Fruit fly (Drosophila melanogaster): ENCODE data around the gene smog.

The smog gene

dm6 chr2L:4821319-4821717 lies 31.3 kb upstream of the smog start (continued):
- no peak for TF ChIP-seq Usf (GFP tag; optimal IDR thresholded peaks at IDR 0.05)
- no peak for TF ChIP-seq usp (GFP tag; optimal IDR thresholded peaks at IDR 0.05)
- peak; percentile 82 for TF ChIP-seq gem (tag; optimal IDR thresholded peaks at IDR 0.05)
- TF ChIP-seq Hr39 (optimal IDR thresholded peaks at IDR 0.05) = no peak
- TF ChIP-seq stc (GFP tag; IDR thresholded peaks at IDR 0.05) = peak; percentile 42
- TF ChIP-seq CG30020 (tag; optimal IDR thresholded peaks at IDR 0.05) = peak; percentile 30
- no peak for TF ChIP-seq Bgb (GFP tag; IDR thresholded peaks at IDR 0.05; ENCODE audit: partially characterized antibody)
- peak; percentile 3 for TF ChIP-seq CTCF (GFP tag; optimal IDR thresholded peaks at IDR 0.05)
- no peak for TF ChIP-seq Dp (GFP tag; optimal IDR thresholded peaks at IDR 0.05)
- TF ChIP-seq CG13624 (GFP tag; optimal IDR thresholded peaks at IDR 0.05) = no peak
- peak; percentile 46 for TF ChIP-seq vfl (GFP tag; optimal IDR thresholded peaks at IDR 0.05)
- peak; percentile 58 for TF ChIP-seq corto (GFP tag; optimal IDR thresholded peaks at IDR 0.05)
- TF ChIP-seq sima (GFP tag; optimal IDR thresholded peaks at IDR 0.05) = no peak
- TF ChIP-seq org-1 (GFP tag; optimal IDR thresholded peaks at IDR 0.05) = peak; percentile 61
- TF ChIP-seq hth (optimal IDR thresholded peaks at IDR 0.05) = no peak
- no peak for TF ChIP-seq CG9797 (GFP tag; optimal IDR thresholded peaks at IDR 0.05)
- peak; percentile 31; the same call in 1 of the 2 replicates for TF ChIP-seq MBD-R2 (GFP tag; IDR thresholded peaks at IDR 0.05)
- TF ChIP-seq tin (GFP tag; optimal IDR thresholded peaks at IDR 0.05) = peak; percentile 61
- peak; percentile 71 for TF ChIP-seq CG10147 (GFP tag; optimal IDR thresholded peaks at IDR 0.05)
- peak; percentile 44 for TF ChIP-seq az2 (GFP tag; optimal IDR thresholded peaks at IDR 0.05)
- peak; percentile 46 for TF ChIP-seq fd3F (GFP tag; optimal IDR thresholded peaks at IDR 0.05)
- peak; percentile 34 for TF ChIP-seq CG15479 (GFP tag; optimal IDR thresholded peaks at IDR 0.05)
- peak; percentile 44 for TF ChIP-seq Antp (GFP tag; optimal IDR thresholded peaks at IDR 0.05)
- TF ChIP-seq CG31388 (GFP tag; optimal IDR thresholded peaks at IDR 0.05) = peak; percentile 29
- TF ChIP-seq CG7271 (tag; optimal IDR thresholded peaks at IDR 0.05) = peak; percentile 5
- TF ChIP-seq tx (GFP tag; optimal IDR thresholded peaks at IDR 0.05) = peak; percentile 14
- peak; percentile 19 for TF ChIP-seq maf-S (GFP tag; optimal IDR thresholded peaks at IDR 0.05)
- no peak for TF ChIP-seq Kr (GFP tag; optimal IDR thresholded peaks at IDR 0.05)
- peak; percentile 88 for TF ChIP-seq CG13296 (GFP tag; optimal IDR thresholded peaks at IDR 0.05)
- TF ChIP-seq Hand (GFP tag; optimal IDR thresholded peaks at IDR 0.05) = peak; percentile 85
- TF ChIP-seq chn (GFP tag; optimal IDR thresholded peaks at IDR 0.05) = no peak
- TF ChIP-seq slp2 (GFP tag; optimal IDR thresholded peaks at IDR 0.05) = no peak
- peak; percentile 68 for TF ChIP-seq D19A (tag; optimal IDR thresholded peaks at IDR 0.05)
- peak; percentile 70 for TF ChIP-seq BtbVII (GFP tag; optimal IDR thresholded peaks at IDR 0.05)
- TF ChIP-seq CG9876 (GFP tag; optimal IDR thresholded peaks at IDR 0.05) = no peak
- peak; percentile 35 for TF ChIP-seq nerfin-1 (tag; optimal IDR thresholded peaks at IDR 0.05)
- peak; percentile 63 for TF ChIP-seq nau (GFP tag; optimal IDR thresholded peaks at IDR 0.05)
- peak; percentile 91 for TF ChIP-seq CG18599 (GFP tag; optimal IDR thresholded peaks at IDR 0.05)
- TF ChIP-seq tap (tag; optimal IDR thresholded peaks at IDR 0.05) = no peak
- TF ChIP-seq bsh (GFP tag; optimal IDR thresholded peaks at IDR 0.05) = peak; percentile 49 to 56
- TF ChIP-seq CG10959 (GFP tag; IDR thresholded peaks at IDR 0.05) = no peak
- TF ChIP-seq CG4424 (GFP tag; optimal IDR thresholded peaks at IDR 0.05) = peak; percentile 50
- no peak for TF ChIP-seq CG1602 (GFP tag; optimal IDR thresholded peaks at IDR 0.05)
- TF ChIP-seq CG6689 (GFP tag; IDR thresholded peaks at IDR 0.05) = peak; percentile 57
- TF ChIP-seq CG17568 (GFP tag; optimal IDR thresholded peaks at IDR 0.05) = peak; percentile 36
- TF ChIP-seq vnd (GFP tag; IDR thresholded peaks at IDR 0.05; ENCODE audit: partially characterized antibody) = no peak
- TF ChIP-seq shn (GFP tag; optimal IDR thresholded peaks at IDR 0.05) = no peak
- peak; percentile 69 for TF ChIP-seq CG12299 (tag; optimal IDR thresholded peaks at IDR 0.05)
- no peak for TF ChIP-seq abd-A (tag; optimal IDR thresholded peaks at IDR 0.05)
- no peak for TF ChIP-seq hkb (optimal IDR thresholded peaks at IDR 0.05)
- TF ChIP-seq hkb (GFP tag; IDR thresholded peaks at IDR 0.05) = peak; percentile 73
- TF ChIP-seq fu2 (GFP tag; optimal IDR thresholded peaks at IDR 0.05) = no peak
- TF ChIP-seq en (GFP tag; optimal IDR thresholded peaks at IDR 0.05) = no peak
